Fruit fly (Drosophila melanogaster) whole organism: ENCODE measurements around the gene wge.

Experiments used
- CG8478 ChIP-seq: fragments of >200 bp; optimal IDR thresholded peaks from 2 replicates; lab custom pipeline; 2018; ENCODE audit warnings: inconsistent platforms
- Dll ChIP-seq: fragments of >200 bp; optimal IDR thresholded peaks from 2 replicates; lab custom pipeline; 2017
- pan ChIP-seq: fragments of >200 bp; optimal IDR thresholded peaks from 2 replicates; lab custom pipeline; 2017
- psq ChIP-seq: fragments of >200 bp; optimal IDR thresholded peaks from 2 replicates; lab custom pipeline; 2017
- usp ChIP-seq: fragments of >200 bp; optimal IDR thresholded peaks from 2 replicates; lab custom pipeline; 2017; ENCODE audit warnings: missing biosample characterization, missing genetic modification characterization, mixed read lengths

dm6 chr3R:22756289-22756688 lies 35.3 kb upstream of the wge start:
- TF ChIP-seq usp (GFP tag; lab: Kevin White, UChicago) (no peak), CG8478 (lab: Kevin White, UChicago) (no peak), psq (no peak), pan (lab: Kevin White, UChicago) (no peak), Dll (no peak)
